Worm (Caenorhabditis elegans) whole organism, mixed stage, embryonic: ENCODE results near the gene nas-32.

ENCODE experiments used
- ces-1 ChIP-seq: fragments of 150-350 bp; optimal IDR thresholded peaks from 2 replicates; lab custom pipeline; 2014; ENCODE audit warnings: missing biosample characterization, missing genetic modification reagents, missing genetic modification characterization
- mab-5 ChIP-seq: fragments of 150-350 bp; optimal IDR thresholded peaks from 2 replicates; lab custom pipeline; 2014; ENCODE audit warnings: missing biosample characterization, missing genetic modification characterization
- nhr-76 ChIP-seq: sonication (generic microtip); optimal IDR thresholded peaks from 2 replicates; lab custom pipeline; 2017; ENCODE audit warnings: missing biosample characterization, missing genetic modification characterization

DNA sequence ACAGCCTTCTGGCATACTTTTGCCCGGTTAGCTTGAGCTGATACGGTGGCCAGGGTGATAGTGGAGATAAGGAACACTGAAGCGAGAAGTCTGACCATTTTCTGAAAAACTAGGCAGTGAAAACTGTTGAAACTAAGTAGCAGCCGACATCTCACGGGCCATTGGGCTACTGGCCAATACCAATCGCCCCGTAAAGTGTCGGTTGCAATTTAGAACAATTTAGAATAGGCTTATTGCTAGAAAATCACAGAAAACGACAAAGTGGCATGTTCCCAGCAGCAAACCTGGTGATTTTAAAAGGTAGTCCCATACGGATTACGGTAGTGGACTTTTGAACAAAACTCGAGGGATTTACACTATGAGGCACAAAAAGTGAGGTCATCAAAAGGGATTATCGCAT lies 28.0 kb downstream of the nas-32 start, which contains the start of gene T02B11.4:
- TF ChIP-seq nhr-76 = no peak
- TF ChIP-seq mab-5 (tag; lab: Kevin White, UChicago) = no peak
- TF ChIP-seq ces-1 (GFP tag; lab: Kevin White, UChicago) = no peak
